Worm (Caenorhabditis elegans): ENCODE data around the gene alh-7.

alh-7 gene

ce11 chrII:13521179-13521616 lies 29.6 kb upstream of the alh-7 start:
- TF ChIP-seq lsy-12 (tag; optimal IDR thresholded peaks at IDR 0.05) = no peak
- peak in 1 of 3 experiments; percentile 21 for TF ChIP-seq elt-3 (tag; optimal IDR thresholded peaks at IDR 0.05)
- TF ChIP-seq R02D3.7 (tag; optimal IDR thresholded peaks at IDR 0.05) = no peak
- TF ChIP-seq ceh-28 (tag; optimal IDR thresholded peaks at IDR 0.05) = no peak
- TF ChIP-seq elt-2 (tag; optimal IDR thresholded peaks at IDR 0.05) = no peak
- peak; percentile 92 for TF ChIP-seq snpc-4 (tag; optimal IDR thresholded peaks at IDR 0.05)
- no peak for TF ChIP-seq nhr-77 (tag; optimal IDR thresholded peaks at IDR 0.05)

ce11 chrII:13517600-13517999 lies 26.0 kb upstream of the alh-7 start, which contains the start of gene sre-45:
Gene sre-45, plus strand, starts transcription at chrII:13517900.
- TF ChIP-seq nhr-237 (tag; optimal IDR thresholded peaks at IDR 0.05) (no peak), eor-1 (tag; optimal IDR thresholded peaks at IDR 0.05) (no peak), snpc-4 (tag; optimal IDR thresholded peaks at IDR 0.05) (no peak), elt-1 (tag; optimal IDR thresholded peaks at IDR 0.05) (no peak), R02D3.7 (tag; optimal IDR thresholded peaks at IDR 0.05) (no peak), ceh-82 (tag; optimal IDR thresholded peaks at IDR 0.05) (no peak), nhr-76 (tag; optimal IDR thresholded peaks at IDR 0.05) (no peak), ama-1 (optimal IDR thresholded peaks at IDR 0.05) (no peak), nhr-67 (tag; optimal IDR thresholded peaks at IDR 0.05) (no peak), nhr-12 (tag; optimal IDR thresholded peaks at IDR 0.05) (no peak), ztf-4 (tag; optimal IDR thresholded peaks at IDR 0.05) (no peak), egl-27 (tag; optimal IDR thresholded peaks at IDR 0.05) (no peak)

- TF ChIP-seq jun-1 (tag; optimal IDR thresholded peaks at IDR 0.05) (no peak), nhr-43 (tag; optimal IDR thresholded peaks at IDR 0.05; ENCODE audit: poor library complexity, severe bottlenecking) (no peak), nhr-23 (tag; optimal IDR thresholded peaks at IDR 0.05) (no peak), aly-2 (tag; optimal IDR thresholded peaks at IDR 0.05) (no peak)
These were observed 24.2 kb upstream of the alh-7 start for ce11 chrII:13515813-13516212.

DNA sequence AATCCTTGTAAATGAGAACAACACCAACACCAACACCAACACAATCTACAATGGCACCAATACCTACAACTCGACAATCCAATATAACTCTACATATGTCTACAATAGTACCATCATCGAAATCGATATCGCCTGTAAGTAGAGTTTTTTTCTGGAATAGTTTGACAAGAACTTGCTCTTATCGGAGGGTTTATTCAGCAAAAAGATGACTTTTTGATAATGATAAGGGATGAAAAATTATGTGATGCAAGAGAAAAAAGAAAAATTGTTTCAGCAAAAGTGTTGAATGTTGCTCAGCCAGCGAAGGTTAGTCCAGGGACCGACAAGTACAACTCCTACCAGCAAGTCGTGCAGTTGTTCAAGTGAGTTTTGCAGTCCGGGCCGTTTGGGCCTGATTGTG lies 17.0 kb upstream of the alh-7 start:
- peak; percentile 1 for TF ChIP-seq pqm-1 (tag; optimal IDR thresholded peaks at IDR 0.05)
- TF ChIP-seq elt-2 (tag; optimal IDR thresholded peaks at IDR 0.05) = peak; percentile 56
- TF ChIP-seq ceh-82 (tag; optimal IDR thresholded peaks at IDR 0.05) = no peak

DNA sequence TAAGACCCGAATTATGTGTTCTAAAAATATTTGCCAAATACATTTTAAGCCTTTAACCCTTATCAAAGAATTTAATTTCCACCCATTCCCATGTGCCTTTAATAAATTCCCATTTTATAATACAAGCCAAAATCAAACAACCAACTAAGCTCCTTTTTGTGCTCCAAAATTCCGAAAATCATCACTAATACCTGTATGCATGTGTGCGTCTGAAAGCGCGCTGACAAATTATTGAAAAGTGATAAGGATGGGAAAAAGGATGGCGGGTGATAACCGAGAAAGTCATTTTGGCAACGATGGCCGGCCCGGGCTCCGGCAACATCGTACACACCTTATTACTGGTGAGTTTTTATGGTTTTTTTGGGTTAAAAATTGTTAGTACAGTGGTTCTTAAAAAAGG lies 15.9 kb upstream of the alh-7 start, which contains the start of gene nep-17:
nep-17 (plus strand) TSS at position 285 of the 400 bp plus-strand sequence.
- peak; percentile 80 for TF ChIP-seq pqm-1 (tag; optimal IDR thresholded peaks at IDR 0.05)
- TF ChIP-seq elt-2 (tag; optimal IDR thresholded peaks at IDR 0.05) = peak; percentile 82
- no peak for TF ChIP-seq nhr-25 (tag; optimal IDR thresholded peaks at IDR 0.05)
- TF ChIP-seq unc-62 (GFP tag; optimal IDR thresholded peaks at IDR 0.05) = no peak
- no peak for TF ChIP-seq ztf-4 (tag; optimal IDR thresholded peaks at IDR 0.05)
- TF ChIP-seq nhr-11 (tag; optimal IDR thresholded peaks at IDR 0.05) = no peak
- TF ChIP-seq nhr-76 (tag; optimal IDR thresholded peaks at IDR 0.05) = no peak
- TF ChIP-seq lin-15B (tag; optimal IDR thresholded peaks at IDR 0.05) = no peak
- peak; percentile 66 for TF ChIP-seq skn-1 (tag; optimal IDR thresholded peaks at IDR 0.05)
- TF ChIP-seq ceh-16 (tag; optimal IDR thresholded peaks at IDR 0.05) = no peak

DNA sequence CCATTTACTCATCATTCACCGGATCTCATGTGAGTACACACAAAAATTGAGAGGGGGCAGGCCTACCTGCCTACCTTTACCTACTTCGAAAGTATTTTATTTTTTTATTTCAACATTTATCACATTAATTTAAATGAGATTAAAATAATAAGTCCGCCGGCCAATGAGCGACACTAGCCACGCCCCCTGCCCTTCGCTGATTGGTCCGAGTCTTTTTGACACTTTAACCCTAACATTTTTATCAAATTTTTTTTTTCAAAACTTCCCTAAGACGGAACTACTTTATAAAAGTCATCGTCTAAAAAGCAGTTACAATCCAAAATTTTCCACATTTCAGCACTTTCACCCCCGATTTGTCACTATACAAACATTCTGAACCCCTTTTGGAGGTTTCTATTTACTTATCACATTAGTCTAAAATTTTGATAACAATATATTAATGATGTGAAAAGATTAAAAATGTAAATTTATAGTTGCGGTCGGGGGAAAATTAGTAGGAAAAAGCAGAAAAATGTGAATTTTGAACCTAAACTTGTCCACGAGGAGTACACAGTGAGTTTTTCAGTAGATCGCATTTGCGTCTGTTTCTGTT lies 14.5 kb upstream of the alh-7 start:
- TF ChIP-seq nfya-1 (tag; optimal IDR thresholded peaks at IDR 0.05; ENCODE audit: insufficient read depth) = peak; percentile 76
- TF ChIP-seq zag-1 (tag; optimal IDR thresholded peaks at IDR 0.05) = no peak
- TF ChIP-seq nhr-237 (tag; optimal IDR thresholded peaks at IDR 0.05) = no peak
- no peak for TF ChIP-seq nhr-23 (tag; optimal IDR thresholded peaks at IDR 0.05)
- no peak for TF ChIP-seq nhr-11 (tag; optimal IDR thresholded peaks at IDR 0.05)
- TF ChIP-seq ZK546.5 (tag; optimal IDR thresholded peaks at IDR 0.05) = no peak
- TF ChIP-seq elt-1 (tag; optimal IDR thresholded peaks at IDR 0.05) = no peak
- no peak for TF ChIP-seq ama-1 (optimal IDR thresholded peaks at IDR 0.05)
- TF ChIP-seq unc-62 (GFP tag; optimal IDR thresholded peaks at IDR 0.05) = no peak
- no peak for TF ChIP-seq nhr-67 (tag; optimal IDR thresholded peaks at IDR 0.05)
- no peak for TF ChIP-seq ztf-11 (tag; optimal IDR thresholded peaks at IDR 0.05)
- no peak for TF ChIP-seq elt-3 (tag; optimal IDR thresholded peaks at IDR 0.05)
- no peak for TF ChIP-seq aly-2 (tag; optimal IDR thresholded peaks at IDR 0.05)
- no peak for TF ChIP-seq nhr-77 (tag; optimal IDR thresholded peaks at IDR 0.05)
- no peak for TF ChIP-seq ceh-82 (tag; optimal IDR thresholded peaks at IDR 0.05)
- no peak for TF ChIP-seq nhr-28 (tag; optimal IDR thresholded peaks at IDR 0.05)
- TF ChIP-seq snpc-4 (tag; optimal IDR thresholded peaks at IDR 0.05) = no peak
- TF ChIP-seq fos-1 (tag; optimal IDR thresholded peaks at IDR 0.05) = no peak
- TF ChIP-seq ztf-4 (tag; optimal IDR thresholded peaks at IDR 0.05) = no peak
- no peak for TF ChIP-seq pha-4 (tag; optimal IDR thresholded peaks at IDR 0.05)
- no peak for TF ChIP-seq daf-12 (tag; optimal IDR thresholded peaks at IDR 0.05)
- peak; percentile 64 for TF ChIP-seq elt-2 (tag; optimal IDR thresholded peaks at IDR 0.05)
- TF ChIP-seq skn-1 (tag; optimal IDR thresholded peaks at IDR 0.05) = peak; percentile 18
- TF ChIP-seq fkh-10 (GFP tag; optimal IDR thresholded peaks at IDR 0.05) = no peak
- TF ChIP-seq pqm-1 (tag; optimal IDR thresholded peaks at IDR 0.05) = peak; percentile 58
- no peak for TF ChIP-seq mml-1 (tag; optimal IDR thresholded peaks at IDR 0.05)
- TF ChIP-seq nhr-76 (tag; optimal IDR thresholded peaks at IDR 0.05) = no peak
- no peak for TF ChIP-seq fkh-2 (tag; optimal IDR thresholded peaks at IDR 0.05)

Measured in whole organism, L3 larva.